Worm (Caenorhabditis elegans): ENCODE measurements around the gene W07G4.1.

ce11 chrV:13046125-13047123 is 13.1 kb downstream of the W07G4.1 start:
- TF ChIP-seq W03F9.2 (tag; optimal IDR thresholded peaks at IDR 0.05) (no peak), him-1 (tag; optimal IDR thresholded peaks at IDR 0.05) (no peak)

Data from whole organism, L4/young adult.